Worm (Caenorhabditis elegans) whole organism, mixed stage, embryonic: ENCODE data around the gene F35C8.8.

ENCODE experiments used
- ceh-43 ChIP-seq: fragments of 200-800 bp; sonication (Bioruptor generic); optimal IDR thresholded peaks from 2 replicates; lab custom pipeline; 2018; ENCODE audit warnings: mild to moderate bottlenecking, missing genetic modification characterization, moderate library complexity, missing compliant biosample characterization
- ceh-83 ChIP-seq: fragments of 200-800 bp; sonication (Bioruptor generic); optimal IDR thresholded peaks from 2 replicates; lab custom pipeline; 2018; ENCODE audit warnings: mild to moderate bottlenecking, missing genetic modification characterization, missing compliant biosample characterization
- cnd-1 ChIP-seq: fragments of 200-800 bp; sonication (Bioruptor generic); optimal IDR thresholded peaks from 2 replicates; lab custom pipeline; 2018; ENCODE audit warnings: mild to moderate bottlenecking, missing genetic modification characterization, missing compliant biosample characterization
- lin-32 ChIP-seq: fragments of 200-800 bp; sonication (Bioruptor generic); optimal IDR thresholded peaks from 2 replicates; lab custom pipeline; 2018; ENCODE audit warnings: mild to moderate bottlenecking, missing genetic modification characterization, missing compliant biosample characterization
- mls-2 ChIP-seq: sonication (generic microtip); optimal IDR thresholded peaks from 2 replicates; lab custom pipeline; 2016; ENCODE audit warnings: mild to moderate bottlenecking, missing genetic modification characterization, moderate library complexity, missing compliant biosample characterization
- snpc-4 ChIP-seq: fragments of 150-350 bp; optimal IDR thresholded peaks from 2 replicates; lab custom pipeline; 2014; ENCODE audit warnings: missing biosample characterization, missing genetic modification characterization
- unc-39 ChIP-seq: fragments of 150-350 bp; optimal IDR thresholded peaks from 2 replicates; lab custom pipeline; 2014; ENCODE audit warnings: missing biosample characterization, missing genetic modification characterization
- unc-62 ChIP-seq: fragments of 150-350 bp; optimal IDR thresholded peaks from 2 replicates; lab custom pipeline; 2014; ENCODE audit warnings: missing biosample characterization, missing genetic modification reagents, missing genetic modification characterization

ce11 chrX:5377307-5377706 is 4.9 kb upstream of the F35C8.8 start, which contains the start of gene sek-5:
- no peak for TF ChIP-seq snpc-4 (tag; lab: Kevin White, UChicago)
- TF ChIP-seq unc-39 (tag; lab: Kevin White, UChicago): no peak
- no peak for TF ChIP-seq mls-2 (tag; lab: Kevin White, UChicago)
- no peak for TF ChIP-seq ceh-83
- no peak for TF ChIP-seq ceh-43
- TF ChIP-seq unc-62 (GFP tag; lab: Kevin White, UChicago): no peak
- TF ChIP-seq lin-32: no peak
- TF ChIP-seq cnd-1: no peak
